Worm (Caenorhabditis elegans) whole organism, mixed stage, embryonic: ENCODE measurements around the gene Y49F6A.5.

ENCODE experiments used
- M03D4.4 ChIP-seq: sonication (generic microtip); optimal IDR thresholded peaks from 2 replicates; lab custom pipeline; 2017; ENCODE audit warnings: mild to moderate bottlenecking, missing genetic modification characterization, missing compliant biosample characterization
- bed-3 ChIP-seq: fragments of 200-800 bp; sonication (Bioruptor generic); optimal IDR thresholded peaks from 3 replicates; lab custom pipeline; 2018; ENCODE audit warnings: mild to moderate bottlenecking, missing genetic modification characterization, moderate library complexity, missing compliant biosample characterization
- ceh-39 ChIP-seq: fragments of 150-350 bp; optimal IDR thresholded peaks from 2 replicates; lab custom pipeline; 2014; ENCODE audit warnings: missing biosample characterization, missing genetic modification characterization
- ceh-43 ChIP-seq: fragments of 200-800 bp; sonication (Bioruptor generic); optimal IDR thresholded peaks from 2 replicates; lab custom pipeline; 2018; ENCODE audit warnings: mild to moderate bottlenecking, missing genetic modification characterization, moderate library complexity, missing compliant biosample characterization
- ceh-83 ChIP-seq: fragments of 200-800 bp; sonication (Bioruptor generic); optimal IDR thresholded peaks from 2 replicates; lab custom pipeline; 2018; ENCODE audit warnings: mild to moderate bottlenecking, missing genetic modification characterization, missing compliant biosample characterization
- ces-1 ChIP-seq: fragments of 150-350 bp; optimal IDR thresholded peaks from 2 replicates; lab custom pipeline; 2014; ENCODE audit warnings: missing biosample characterization, missing genetic modification reagents, missing genetic modification characterization
- cnd-1 ChIP-seq: fragments of 200-800 bp; sonication (Bioruptor generic); optimal IDR thresholded peaks from 2 replicates; lab custom pipeline; 2018; ENCODE audit warnings: mild to moderate bottlenecking, missing genetic modification characterization, missing compliant biosample characterization
- drap-1 ChIP-seq: fragments of 200-800 bp; sonication (Bioruptor generic); optimal IDR thresholded peaks from 3 replicates; lab custom pipeline; 2018; ENCODE audit warnings: mild to moderate bottlenecking, missing genetic modification characterization, missing compliant biosample characterization
- elt-1 ChIP-seq: sonication (generic microtip); optimal IDR thresholded peaks from 2 replicates; lab custom pipeline; 2017; ENCODE audit warnings: missing genetic modification characterization, mild to moderate bottlenecking, missing compliant biosample characterization, antibody characterized with exemption, moderate library complexity, borderline replicate concordance; ENCODE audit not compliant: insufficient read depth
- elt-3 ChIP-seq: fragments of 150-350 bp; optimal IDR thresholded peaks from 2 replicates; lab custom pipeline; 2014; ENCODE audit warnings: missing biosample characterization, missing genetic modification characterization
- flh-1 ChIP-seq: fragments of 200-800 bp; sonication (Bioruptor generic); optimal IDR thresholded peaks from 2 replicates; lab custom pipeline; 2018; ENCODE audit warnings: mild to moderate bottlenecking, missing genetic modification characterization, moderate library complexity, missing compliant biosample characterization
- ham-2 ChIP-seq: fragments of 200-800 bp; sonication (Bioruptor generic); optimal IDR thresholded peaks from 2 replicates; lab custom pipeline; 2018; ENCODE audit warnings: mild to moderate bottlenecking, missing genetic modification characterization, missing compliant biosample characterization
- hlh-1 ChIP-seq: fragments of 150-350 bp; optimal IDR thresholded peaks from 2 replicates; lab custom pipeline; 2014; ENCODE audit warnings: missing biosample characterization, missing genetic modification reagents, missing genetic modification characterization
- lin-13 ChIP-seq: fragments of 150-350 bp; optimal IDR thresholded peaks from 2 replicates; lab custom pipeline; 2014; ENCODE audit warnings: missing biosample characterization, missing genetic modification characterization
- lin-32 ChIP-seq: fragments of 200-800 bp; sonication (Bioruptor generic); optimal IDR thresholded peaks from 2 replicates; lab custom pipeline; 2018; ENCODE audit warnings: mild to moderate bottlenecking, missing genetic modification characterization, missing compliant biosample characterization
- lsy-2 ChIP-seq: fragments of 150-350 bp; optimal IDR thresholded peaks from 2 replicates; lab custom pipeline; 2014; ENCODE audit warnings: missing biosample characterization, missing genetic modification characterization
- mab-5 ChIP-seq: fragments of 150-350 bp; optimal IDR thresholded peaks from 2 replicates; lab custom pipeline; 2014; ENCODE audit warnings: missing biosample characterization, missing genetic modification characterization
- nhr-2 ChIP-seq: fragments of 150-350 bp; optimal IDR thresholded peaks from 2 replicates; lab custom pipeline; 2014; ENCODE audit warnings: missing biosample characterization, missing genetic modification characterization
- nhr-237 ChIP-seq: fragments of 150-350 bp; optimal IDR thresholded peaks from 2 replicates; lab custom pipeline; 2014; ENCODE audit warnings: missing biosample characterization, missing genetic modification characterization
- nhr-28 ChIP-seq: fragments of 150-350 bp; optimal IDR thresholded peaks from 2 replicates; lab custom pipeline; 2014; ENCODE audit warnings: missing biosample characterization, missing genetic modification characterization
- nhr-76 ChIP-seq: sonication (generic microtip); optimal IDR thresholded peaks from 2 replicates; lab custom pipeline; 2017; ENCODE audit warnings: missing biosample characterization, missing genetic modification characterization
- pha-4 ChIP-seq: fragments of 150-350 bp; optimal IDR thresholded peaks from 2 replicates; lab custom pipeline; 2018; ENCODE audit warnings: missing biosample characterization, missing genetic modification reagents, missing genetic modification characterization
- sem-2 ChIP-seq: fragments of 200-800 bp; sonication (Bioruptor generic); optimal IDR thresholded peaks from 2 replicates; lab custom pipeline; 2018; ENCODE audit warnings: mild to moderate bottlenecking, missing genetic modification characterization, missing compliant biosample characterization
- snpc-4 ChIP-seq: fragments of 150-350 bp; optimal IDR thresholded peaks from 2 replicates; lab custom pipeline; 2014; ENCODE audit warnings: missing biosample characterization, missing genetic modification characterization
- sptf-1 ChIP-seq: sonication (generic microtip); optimal IDR thresholded peaks from 2 replicates; lab custom pipeline; 2017; ENCODE audit warnings: mild to moderate bottlenecking, missing genetic modification characterization, moderate library complexity, missing compliant biosample characterization
- unc-120 ChIP-seq: sonication (generic microtip); optimal IDR thresholded peaks from 2 replicates; lab custom pipeline; 2017; ENCODE audit warnings: missing genetic modification characterization, missing compliant biosample characterization; ENCODE audit not compliant: poor library complexity, severe bottlenecking
- unc-39 ChIP-seq: fragments of 150-350 bp; optimal IDR thresholded peaks from 2 replicates; lab custom pipeline; 2014; ENCODE audit warnings: missing biosample characterization, missing genetic modification characterization
- unc-62 ChIP-seq: fragments of 150-350 bp; optimal IDR thresholded peaks from 2 replicates; lab custom pipeline; 2014; ENCODE audit warnings: missing biosample characterization, missing genetic modification reagents, missing genetic modification characterization
- zip-8 ChIP-seq: fragments of 150-350 bp; optimal IDR thresholded peaks from 2 replicates; lab custom pipeline; 2014; ENCODE audit warnings: missing biosample characterization, missing genetic modification characterization
- ztf-11 ChIP-seq: fragments of 150-350 bp; optimal IDR thresholded peaks from 2 replicates; lab custom pipeline; 2014; ENCODE audit warnings: missing biosample characterization, missing genetic modification characterization

The Y49F6A.5 gene

DNA sequence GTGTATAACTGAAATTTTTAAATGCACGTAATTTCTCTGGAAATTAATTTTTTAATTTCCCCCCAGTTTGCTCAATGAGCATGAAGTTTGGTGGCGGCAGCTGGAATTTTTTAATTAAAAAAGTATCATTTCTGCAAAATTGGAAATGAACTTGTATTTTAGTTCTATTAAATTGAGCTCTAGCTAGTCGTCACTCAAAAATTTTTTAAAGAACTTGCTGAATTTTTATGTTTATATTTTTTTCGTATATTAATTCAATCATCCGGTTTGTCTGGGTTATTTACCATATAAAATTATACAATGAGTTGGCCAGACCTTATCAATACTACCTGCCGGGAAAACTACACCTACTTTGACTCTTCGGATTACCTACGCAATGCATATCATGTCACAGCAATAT, 27.9 kb downstream of the Y49F6A.5 start, which contains the start of gene srh-59:
srh-59 (plus strand) TSS at position 301 of the 400 bp plus-strand sequence.
- TF ChIP-seq ztf-11 (tag; lab: Kevin White, UChicago) (no peak), snpc-4 (no peak), ceh-39 (tag; lab: Kevin White, UChicago) (no peak), pha-4 (tag; lab: Kevin White, UChicago) (no peak)

DNA sequence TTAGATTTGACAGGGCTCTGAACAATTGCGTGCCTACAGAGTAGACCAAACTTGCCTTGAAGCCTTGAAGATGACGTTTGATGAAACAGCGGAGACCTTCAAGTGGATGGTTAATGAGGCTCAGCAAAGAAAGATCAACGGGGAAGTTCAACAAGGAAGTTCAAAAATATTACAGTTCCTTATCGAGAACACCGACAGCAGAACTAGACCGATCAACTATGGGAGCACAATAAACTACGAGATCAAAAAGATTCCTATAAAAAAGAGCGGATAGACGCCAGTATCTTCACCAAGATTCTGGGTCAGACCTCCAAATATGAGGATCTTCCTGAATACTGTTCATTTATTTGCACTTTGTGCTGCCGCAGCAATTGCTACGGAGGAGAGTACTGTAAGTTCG, 29.9 kb downstream of the Y49F6A.5 start, which contains the start of gene clec-134:
clec-134 (plus strand) TSS at position 301 of the 400 bp plus-strand sequence.
- no peak for TF ChIP-seq nhr-28 (tag; lab: Kevin White, UChicago)
- no peak for TF ChIP-seq lsy-2 (tag; lab: Kevin White, UChicago)
- TF ChIP-seq ceh-83 (GFP tag; lab: Kevin White, UChicago) = no peak
- TF ChIP-seq unc-39 = no peak
- TF ChIP-seq ceh-43 (GFP tag; lab: Kevin White, UChicago) = no peak
- no peak for TF ChIP-seq unc-120 (tag; lab: Kevin White, UChicago)

DNA sequence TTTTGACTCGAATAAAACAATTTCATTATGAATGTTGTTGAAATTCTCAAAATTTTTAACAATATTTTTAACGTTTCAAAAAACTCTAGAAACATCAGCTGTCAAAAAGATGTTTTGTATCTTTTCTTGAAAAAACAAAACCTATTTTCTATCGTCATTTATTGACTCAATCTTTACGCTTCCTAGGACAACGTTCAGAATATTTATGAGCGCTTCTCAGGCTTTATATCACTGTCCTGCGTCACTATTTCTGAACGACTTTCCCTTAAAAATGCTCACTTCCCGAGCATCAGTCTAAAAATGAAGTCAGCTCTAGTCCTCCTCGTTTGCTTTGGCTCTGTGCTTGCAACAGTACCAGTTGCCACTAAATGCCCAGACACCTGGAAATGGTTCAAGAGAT, 31.5 kb downstream of the Y49F6A.5 start, which contains the start of gene clec-133:
clec-133 (plus strand) TSS at position 301 of the 400 bp plus-strand sequence.
- TF ChIP-seq ztf-11 (tag; lab: Kevin White, UChicago) (no peak), ces-1 (GFP tag; lab: Kevin White, UChicago) (no peak), unc-39 (no peak), lsy-2 (tag; lab: Kevin White, UChicago) (no peak), bed-3 (GFP tag; lab: Kevin White, UChicago) (no peak), ham-2 (GFP tag; lab: Kevin White, UChicago) (no peak), hlh-1 (tag; lab: Kevin White, UChicago) (no peak), nhr-237 (no peak), lin-32 (no peak), unc-62 (no peak), cnd-1 (tag; lab: Kevin White, UChicago) (no peak)

DNA sequence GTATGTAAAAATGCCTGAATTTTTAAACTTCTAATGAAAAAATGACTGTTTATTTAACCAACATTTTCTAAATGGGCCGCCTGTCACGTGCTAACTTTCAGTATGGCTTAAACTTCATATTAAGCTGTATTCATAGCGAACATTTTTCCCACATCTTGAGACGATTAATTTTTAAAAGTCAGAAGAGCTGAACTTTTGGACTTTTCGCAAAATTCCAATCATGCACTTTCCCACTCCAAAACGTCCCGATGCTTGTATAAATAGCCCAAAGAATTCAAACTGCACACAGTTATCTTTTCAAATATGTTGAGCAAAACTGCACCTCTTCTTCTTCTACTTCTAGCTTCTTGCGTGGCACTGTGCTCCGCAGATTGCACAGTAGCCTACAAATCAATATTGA, 32.9 kb downstream of the Y49F6A.5 start, which contains the start of gene clec-132:
clec-132 (plus strand) TSS at position 301 of the 400 bp plus-strand sequence.
- TF ChIP-seq nhr-76 (tag; lab: Kevin White, UChicago) = no peak
- TF ChIP-seq pha-4 (tag; lab: Kevin White, UChicago) = no peak
- TF ChIP-seq drap-1 (GFP tag; lab: Kevin White, UChicago) = no peak
- TF ChIP-seq mab-5 (tag; lab: Kevin White, UChicago) = no peak
- TF ChIP-seq sptf-1 (tag; lab: Kevin White, UChicago) = no peak
- TF ChIP-seq sem-2 = no peak
- no peak for TF ChIP-seq nhr-237
- TF ChIP-seq lin-13 (tag; lab: Kevin White, UChicago) = no peak
- TF ChIP-seq ham-2 (GFP tag; lab: Kevin White, UChicago) = no peak

DNA sequence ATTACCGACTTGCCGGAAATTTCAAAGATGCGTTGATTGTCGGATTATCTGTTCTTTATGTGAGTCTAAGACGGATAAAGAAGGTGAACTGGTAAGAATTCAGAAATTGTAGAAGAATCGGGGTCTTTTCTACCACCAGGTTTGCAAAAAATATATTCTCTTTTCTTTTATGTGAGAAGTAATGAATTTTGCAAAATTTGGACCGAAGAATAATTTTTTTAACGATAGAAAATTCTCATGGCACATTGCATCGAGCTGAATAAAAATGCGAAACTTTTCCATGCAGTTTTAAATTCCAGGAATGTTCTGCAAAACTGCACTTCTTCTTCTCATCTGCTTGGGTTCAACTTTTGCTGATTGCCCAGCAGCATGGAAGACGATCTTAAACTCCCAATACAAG, 36.4 kb downstream of the Y49F6A.5 start, which contains the start of gene clec-130:
clec-130 (plus strand) TSS at position 301 of the 400 bp plus-strand sequence.
- TF ChIP-seq unc-39 = no peak
- TF ChIP-seq lsy-2 (tag; lab: Kevin White, UChicago) = no peak
- TF ChIP-seq unc-62 = no peak
- TF ChIP-seq sem-2 = no peak
- TF ChIP-seq hlh-1 (tag; lab: Kevin White, UChicago) = no peak
- no peak for TF ChIP-seq M03D4.4 (tag; lab: Kevin White, UChicago)
- no peak for TF ChIP-seq lin-32
- no peak for TF ChIP-seq nhr-237
- no peak for TF ChIP-seq elt-1 (tag; lab: Kevin White, UChicago)
- no peak for TF ChIP-seq zip-8 (tag; lab: Kevin White, UChicago)
- no peak for TF ChIP-seq mab-5 (tag; lab: Kevin White, UChicago)
- no peak for TF ChIP-seq snpc-4

DNA sequence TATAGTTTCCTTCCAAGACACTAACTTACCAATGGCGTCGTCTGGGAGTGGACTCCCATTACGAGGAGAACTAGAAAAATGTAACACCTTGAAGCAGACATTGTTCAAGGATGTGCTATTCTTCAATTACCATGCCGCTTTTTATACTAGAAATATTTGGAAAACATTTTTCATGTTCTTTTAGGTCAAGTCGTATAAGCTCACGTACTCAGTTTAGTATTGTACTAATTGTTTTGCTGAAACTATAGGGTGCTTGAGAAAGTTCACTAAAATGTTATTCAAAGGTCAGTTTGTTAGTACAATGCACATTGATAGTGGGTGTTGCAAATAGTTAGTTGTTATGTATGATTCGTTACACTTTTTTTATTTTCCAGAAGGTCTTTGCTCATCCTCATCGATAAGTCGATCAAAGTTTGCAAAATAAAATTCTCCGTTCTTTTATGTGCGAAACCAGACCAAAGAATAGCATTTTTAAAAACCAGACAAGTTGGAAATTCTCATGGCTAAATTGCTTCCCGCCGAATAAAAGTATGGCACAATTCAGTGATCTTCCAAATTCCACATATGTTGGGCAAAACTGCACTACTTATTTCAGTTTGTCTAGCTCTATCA, 38.6 kb downstream of the Y49F6A.5 start, which contains the start of the genes clec-128 and clec-129:
clec-128 (minus strand) TSS at position 101 of the 612 bp plus-strand sequence.
clec-129 (plus strand) TSS at position 562 of the 612 bp plus-strand sequence.
- TF ChIP-seq elt-3 (tag; lab: Kevin White, UChicago) (no peak), unc-120 (tag; lab: Kevin White, UChicago) (no peak), flh-1 (GFP tag; lab: Kevin White, UChicago) (no peak), bed-3 (GFP tag; lab: Kevin White, UChicago) (no peak), ztf-11 (tag; lab: Kevin White, UChicago) (no peak), nhr-2 (no peak), elt-1 (tag; lab: Kevin White, UChicago) (no peak), unc-39 (no peak), nhr-28 (tag; lab: Kevin White, UChicago) (no peak), lin-13 (tag; lab: Kevin White, UChicago) (no peak), mab-5 (tag; lab: Kevin White, UChicago) (no peak), sem-2 (no peak)
